Fruit fly (Drosophila melanogaster) whole organism, larva: Measurements from ENCODE around the gene CSN5.

Experiments used
- noc ChIP-seq: fragments of 200-800 bp; sonication (Bioruptor generic); optimal IDR thresholded peaks from 3 replicates; lab custom pipeline; 2019; ENCODE audit warnings: missing biosample characterization, mild to moderate bottlenecking, missing genetic modification characterization, moderate library complexity

CSN5 gene

dm6 chr3R:16453597-16453996 lies 16.3 kb upstream of the CSN5 start, which contains the start of gene Pak3:
Gene Pak3, minus strand, starts transcription at chr3R:16453821.
- no peak for TF ChIP-seq noc (tag; lab: Kevin White, UChicago)

dm6 chr3R:16454192-16454591 lies 15.7 kb upstream of the CSN5 start, which contains the start of gene CG10405:
Gene CG10405, plus strand, starts transcription at chr3R:16454492.
- no peak for TF ChIP-seq noc (tag; lab: Kevin White, UChicago)

- TF ChIP-seq noc (tag; lab: Kevin White, UChicago): no peak
These were observed 14.0 kb upstream of the CSN5 start, which contains the start of gene CG14883 for dm6 chr3R:16455875-16456274. Gene CG14883, plus strand, starts transcription at chr3R:16456052.

- TF ChIP-seq noc (tag; lab: Kevin White, UChicago): no peak
These were observed 13.3 kb upstream of the CSN5 start for dm6 chr3R:16456607-16457006.

dm6 chr3R:16468556-16468955 lies 1.3 kb upstream of the CSN5 start:
- TF ChIP-seq noc (tag; lab: Kevin White, UChicago): no peak

dm6 chr3R:16472301-16472700 lies 2.4 kb downstream of the CSN5 start, which contains the start of gene Gyc89Da:
Gene Gyc89Da, plus strand, starts transcription at chr3R:16472601.
- TF ChIP-seq noc (tag; lab: Kevin White, UChicago): no peak

dm6 chr3R:16476472-16476871 lies 6.6 kb downstream of the CSN5 start:
- no peak for TF ChIP-seq noc (tag; lab: Kevin White, UChicago)

- no peak for TF ChIP-seq noc (tag; lab: Kevin White, UChicago)
These were observed 7.1 kb downstream of the CSN5 start, which contains the start of gene Gyc89Db for dm6 chr3R:16477033-16477432. Gene Gyc89Db, plus strand, starts transcription at chr3R:16477110.

dm6 chr3R:16480995-16481394 lies 11.1 kb downstream of the CSN5 start, which contains the start of gene Dhfr:
Gene Dhfr, plus strand, starts transcription at chr3R:16481167.
- no peak for TF ChIP-seq noc (tag; lab: Kevin White, UChicago)

- TF ChIP-seq noc (tag; lab: Kevin White, UChicago): no peak
These were observed 12.4 kb downstream of the CSN5 start, which contains the start of gene Sdhaf3 for dm6 chr3R:16482276-16482675. Gene Sdhaf3, minus strand, starts transcription at chr3R:16482452.

dm6 chr3R:16483877-16484417 lies 14.0 kb downstream of the CSN5 start, which contains the start of gene Der-2:
Gene Der-2, minus strand, starts transcription at chr3R:16484223.
- no peak for TF ChIP-seq noc (tag; lab: Kevin White, UChicago)

dm6 chr3R:16485487-16486233 lies 15.8 kb downstream of the CSN5 start:
- TF ChIP-seq noc (tag; lab: Kevin White, UChicago): no peak

dm6 chr3R:16495322-16495721 lies 25.4 kb downstream of the CSN5 start, which contains the start of gene Cad89D:
Gene Cad89D, minus strand, starts transcription at chr3R:16495422.
- no peak for TF ChIP-seq noc (tag; lab: Kevin White, UChicago)

dm6 chr3R:16496209-16496608 lies 26.3 kb downstream of the CSN5 start:
- no peak for TF ChIP-seq noc (tag; lab: Kevin White, UChicago)

- no peak for TF ChIP-seq noc (tag; lab: Kevin White, UChicago)
These were observed 27.5 kb downstream of the CSN5 start for dm6 chr3R:16497379-16497778.

dm6 chr3R:16498859-16499258 lies 29.0 kb downstream of the CSN5 start, which contains the start of gene Gr89a:
Gene Gr89a, minus strand, starts transcription at chr3R:16498959.
- no peak for TF ChIP-seq noc (tag; lab: Kevin White, UChicago)
